Worm (Caenorhabditis elegans): ENCODE measurements around the gene M60.6.

DNA sequence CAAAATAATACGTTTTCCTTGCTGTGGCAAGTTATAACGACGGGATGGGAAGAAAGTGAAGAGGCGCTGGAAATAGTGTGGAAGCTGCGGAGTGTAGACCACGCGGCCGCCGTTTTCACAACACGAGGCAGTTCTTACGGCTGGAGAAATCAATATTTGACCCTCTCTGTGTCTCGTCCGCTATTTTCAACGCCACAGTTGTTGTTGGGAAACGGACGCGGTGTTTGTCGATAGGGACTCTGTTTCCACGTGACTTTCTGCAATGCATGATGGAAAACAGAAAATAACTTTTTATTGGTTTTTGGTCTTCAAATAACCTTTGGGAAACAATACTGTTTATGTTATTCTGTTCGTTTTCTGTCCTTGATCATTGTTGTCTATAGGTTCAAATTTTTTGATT, 20.4 kb downstream of the M60.6 start, which contains the start of gene K02A6.3:
- TF ChIP-seq aly-2 (tag; optimal IDR thresholded peaks at IDR 0.05) (no peak), attf-4 (tag; optimal IDR thresholded peaks at IDR 0.05) (no peak), lsy-2 (tag; optimal IDR thresholded peaks at IDR 0.05) (peak in 1 of 2 experiments; percentile 83), mxl-2 (GFP tag; conservative IDR thresholded peaks at IDR 0.05) (no peak), ama-1 (optimal IDR thresholded peaks at IDR 0.05) (no peak), unc-39 (tag; optimal IDR thresholded peaks at IDR 0.05) (no peak), fos-1 (tag; optimal IDR thresholded peaks at IDR 0.05) (no peak), ceh-82 (tag; optimal IDR thresholded peaks at IDR 0.05) (no peak), ztf-11 (tag; optimal IDR thresholded peaks at IDR 0.05) (no peak), nhr-42 (GFP tag; IDR thresholded peaks at IDR 0.05) (no peak), mdl-1 (tag; optimal IDR thresholded peaks at IDR 0.05) (peak; percentile 94 to 99), nhr-11 (tag; optimal IDR thresholded peaks at IDR 0.05) (peak; percentile 84)
